Fruit fly (Drosophila melanogaster) whole organism, embryonic: ENCODE results near the gene CG15882.

ENCODE experiments used
- Adf1 ChIP-seq: fragments of 200-800 bp; sonication (Bioruptor generic); IDR thresholded peaks from 2 replicates; pipeline ENCODE4 v1.3.6; 2022; ENCODE audit warnings: missing biosample characterization, missing genetic modification characterization
- Aef1 ChIP-seq: fragments of 200-800 bp; sonication (Bioruptor generic); IDR thresholded peaks from 3 replicates; pipeline ENCODE4 v1.3.6; 2022; ENCODE audit warnings: missing biosample characterization, missing genetic modification characterization
- Atf3 ChIP-seq: fragments of 200-800 bp; sonication (Bioruptor generic); optimal IDR thresholded peaks from 3 replicates; lab custom pipeline; 2016; ENCODE audit warnings: missing biosample characterization, missing genetic modification characterization
- Bteb2 ChIP-seq: fragments of 200-800 bp; sonication (Bioruptor generic); optimal IDR thresholded peaks from 2 replicates; lab custom pipeline; 2016; ENCODE audit warnings: missing biosample characterization, missing genetic modification characterization
- CG10431 ChIP-seq: fragments of 200-800 bp; sonication (Bioruptor generic); optimal IDR thresholded peaks from 3 replicates; lab custom pipeline; 2018; ENCODE audit warnings: missing biosample characterization, mild to moderate bottlenecking, missing genetic modification characterization
- CG11093 ChIP-seq: fragments of 200-800 bp; sonication (Bioruptor generic); IDR thresholded peaks from 3 replicates; pipeline ENCODE4 v1.3.6; 2022; ENCODE audit warnings: missing biosample characterization, missing genetic modification characterization
- CG11504 ChIP-seq: fragments of 200-800 bp; sonication (Bioruptor generic); optimal IDR thresholded peaks from 3 replicates; lab custom pipeline; 2019; ENCODE audit warnings: missing biosample characterization, mild to moderate bottlenecking, missing genetic modification characterization, moderate library complexity
- CG12236 ChIP-seq: fragments of 200-800 bp; sonication (Bioruptor generic); optimal IDR thresholded peaks from 2 replicates; lab custom pipeline; 2016; ENCODE audit warnings: missing biosample characterization, missing genetic modification characterization
- CG12299 ChIP-seq: fragments of 200-800 bp; sonication (Bioruptor generic); optimal IDR thresholded peaks from 2 replicates; lab custom pipeline; 2018; ENCODE audit warnings: missing biosample characterization, mild to moderate bottlenecking, missing genetic modification characterization
- CG12744 ChIP-seq: fragments of 200-800 bp; sonication (Bioruptor generic); optimal IDR thresholded peaks from 2 replicates; lab custom pipeline; 2016; ENCODE audit warnings: missing biosample characterization, missing genetic modification characterization
- CG13894 ChIP-seq: fragments of 200-800 bp; sonication (Bioruptor generic); optimal IDR thresholded peaks from 3 replicates; lab custom pipeline; 2018; ENCODE audit warnings: missing biosample characterization, mild to moderate bottlenecking, missing genetic modification characterization, moderate library complexity
- CG14014 ChIP-seq: fragments of 200-800 bp; sonication (Bioruptor generic); IDR thresholded peaks from 2 replicates; pipeline ENCODE4 v1.3.6; 2022; ENCODE audit warnings: missing biosample characterization, missing genetic modification characterization
- CG15073 ChIP-seq: fragments of 200-800 bp; sonication (Bioruptor generic); optimal IDR thresholded peaks from 2 replicates; lab custom pipeline; 2016; ENCODE audit warnings: missing biosample characterization, missing genetic modification characterization
- CG1603 ChIP-seq: fragments of 200-800 bp; sonication (Bioruptor generic); optimal IDR thresholded peaks from 2 replicates; lab custom pipeline; 2019; ENCODE audit warnings: missing biosample characterization, mild to moderate bottlenecking, missing genetic modification characterization, moderate library complexity
- CG3726 ChIP-seq: fragments of 200-800 bp; sonication (Bioruptor generic); IDR thresholded peaks from 3 replicates; pipeline ENCODE4, ENCODE4 v1.3.6; 2022; ENCODE audit warnings: missing biosample characterization, missing genetic modification characterization
- CG5953 ChIP-seq: fragments of 200-800 bp; sonication (Bioruptor generic); IDR thresholded peaks from 2 replicates; pipeline ENCODE4 v1.3.6; 2022; ENCODE audit warnings: missing biosample characterization, missing genetic modification characterization
- CG6854 ChIP-seq: fragments of 200-800 bp; sonication (Bioruptor generic); optimal IDR thresholded peaks from 3 replicates; lab custom pipeline; 2017; ENCODE audit warnings: missing biosample characterization, mild to moderate bottlenecking, missing genetic modification characterization
- CG7745 ChIP-seq: fragments of 200-800 bp; sonication (Bioruptor generic); optimal IDR thresholded peaks from 2 replicates; lab custom pipeline; 2018; ENCODE audit warnings: missing biosample characterization, mild to moderate bottlenecking, missing genetic modification characterization, moderate library complexity
- CG7786 ChIP-seq: fragments of 200-800 bp; sonication (Bioruptor generic); optimal IDR thresholded peaks from 2 replicates; lab custom pipeline; 2016; ENCODE audit warnings: missing biosample characterization, missing genetic modification characterization
- CoRest ChIP-seq: fragments of 200-800 bp; sonication (Bioruptor generic); optimal IDR thresholded peaks from 3 replicates; lab custom pipeline; 2018; ENCODE audit warnings: missing biosample characterization, mild to moderate bottlenecking, missing genetic modification characterization, moderate library complexity
- HLHmδ ChIP-seq: fragments of 200-800 bp; sonication (Bioruptor generic); optimal IDR thresholded peaks from 2 replicates; lab custom pipeline; 2018; ENCODE audit warnings: missing biosample characterization, mild to moderate bottlenecking, missing genetic modification characterization, moderate library complexity
- Hmr ChIP-seq: fragments of 200-800 bp; sonication (Bioruptor generic); optimal IDR thresholded peaks from 3 replicates; lab custom pipeline; 2017; ENCODE audit warnings: mild to moderate bottlenecking, missing biosample characterization, missing genetic modification reagents, missing genetic modification characterization
- Hsf ChIP-seq: fragments of 200-800 bp; sonication (Bioruptor generic); optimal IDR thresholded peaks from 3 replicates; lab custom pipeline; 2016; ENCODE audit warnings: missing biosample characterization, missing genetic modification characterization
- Nf-YB ChIP-seq: fragments of 200-800 bp; sonication (Bioruptor generic); optimal IDR thresholded peaks from 3 replicates; lab custom pipeline; 2019; ENCODE audit warnings: missing biosample characterization, mild to moderate bottlenecking, missing genetic modification characterization, moderate library complexity
- Oaz ChIP-seq: fragments of 200-800 bp; sonication (Bioruptor generic); IDR thresholded peaks from 2 replicates; pipeline ENCODE4 v1.3.6; 2022; ENCODE audit warnings: missing biosample characterization, missing genetic modification characterization
- Six4 ChIP-seq: fragments of 200-800 bp; sonication (Bioruptor generic); optimal IDR thresholded peaks from 2 replicates; lab custom pipeline; 2016; ENCODE audit warnings: missing biosample characterization, missing genetic modification characterization
- Sox102F ChIP-seq: fragments of 200-800 bp; sonication (Bioruptor generic); optimal IDR thresholded peaks from 2 replicates; lab custom pipeline; 2018; ENCODE audit warnings: missing biosample characterization, mild to moderate bottlenecking, missing genetic modification characterization, moderate library complexity
- Trl ChIP-seq, 3 experiments: fragments of >200 bp in 2 of 3; fragments of 200-800 bp in 1 of 3; sonication (Bioruptor generic) in 1 of 3; optimal IDR thresholded peaks; 2 replicates in 1 of 3; 3 replicates in 2 of 3; lab custom pipeline; 2016 to 2017; ENCODE audit warnings: missing biosample characterization in 1 of 3, missing genetic modification characterization in 1 of 3
- ab ChIP-seq: fragments of 200-800 bp; sonication (Bioruptor generic); optimal IDR thresholded peaks from 2 replicates; lab custom pipeline; 2016; ENCODE audit warnings: missing biosample characterization, missing genetic modification characterization
- ara ChIP-seq: fragments of 200-800 bp; sonication (Bioruptor generic); IDR thresholded peaks from 2 replicates; pipeline ENCODE4 v1.3.6; 2022; ENCODE audit warnings: missing biosample characterization, missing genetic modification characterization
- ash1 ChIP-seq: fragments of 200-800 bp; sonication (Bioruptor generic); optimal IDR thresholded peaks from 2 replicates; lab custom pipeline; 2018; ENCODE audit warnings: missing biosample characterization, mild to moderate bottlenecking, missing genetic modification characterization
- chinmo ChIP-seq: fragments of 200-800 bp; sonication (Bioruptor generic); IDR thresholded peaks from 4 replicates; pipeline ENCODE4 v1.3.6; 2022; ENCODE audit warnings: missing biosample characterization, missing genetic modification characterization; ENCODE audit not compliant: partially characterized antibody
- chm ChIP-seq: fragments of 200-800 bp; sonication (Bioruptor generic); IDR thresholded peaks from 2 replicates; pipeline ENCODE4 v1.3.6; 2022; ENCODE audit warnings: missing biosample characterization, missing genetic modification characterization
- chn ChIP-seq: fragments of 200-800 bp; sonication (Bioruptor generic); optimal IDR thresholded peaks from 2 replicates; lab custom pipeline; 2016; ENCODE audit warnings: missing biosample characterization, missing genetic modification characterization
- croc ChIP-seq: fragments of 200-800 bp; sonication (Bioruptor generic); conservative IDR thresholded peaks from 3 replicates; pipeline ENCODE4 v1.3.6; 2022; ENCODE audit warnings: missing biosample characterization, missing genetic modification characterization
- cwo ChIP-seq: fragments of 200-800 bp; sonication (Bioruptor generic); optimal IDR thresholded peaks from 3 replicates; lab custom pipeline; 2017; ENCODE audit warnings: missing biosample characterization, missing genetic modification characterization, mild to moderate bottlenecking, moderate library complexity, missing genetic modification reagents
- ems ChIP-seq: fragments of 200-800 bp; sonication (Bioruptor generic); optimal IDR thresholded peaks from 3 replicates; lab custom pipeline; 2016; ENCODE audit warnings: missing biosample characterization, missing genetic modification characterization
- grau ChIP-seq: fragments of 200-800 bp; optimal IDR thresholded peaks from 3 replicates; lab custom pipeline; 2019; ENCODE audit warnings: missing biosample characterization, mild to moderate bottlenecking, missing genetic modification characterization, moderate library complexity
- gsb-n ChIP-seq: fragments of 200-800 bp; sonication (Bioruptor generic); optimal IDR thresholded peaks from 3 replicates; lab custom pipeline; 2018; ENCODE audit warnings: missing biosample characterization, mild to moderate bottlenecking, missing genetic modification characterization
- her ChIP-seq: fragments of 200-800 bp; sonication (Bioruptor generic); optimal IDR thresholded peaks from 2 replicates; lab custom pipeline; 2016; ENCODE audit warnings: missing biosample characterization, missing genetic modification characterization
- jigr1 ChIP-seq: fragments of 200-800 bp; sonication (Bioruptor generic); IDR thresholded peaks from 3 replicates; pipeline ENCODE4 v1.3.6; 2022; ENCODE audit warnings: missing biosample characterization, missing genetic modification characterization
- kay ChIP-seq: fragments of 200-800 bp; sonication (Bioruptor generic); optimal IDR thresholded peaks from 2 replicates; lab custom pipeline; 2016; ENCODE audit warnings: missing biosample characterization, missing genetic modification characterization
- lola ChIP-seq, 3 experiments: fragments of >200 bp in 2 of 3; fragments of 200-800 bp in 1 of 3; sonication (Bioruptor generic) in 1 of 3; optimal IDR thresholded peaks; 2 replicates each; lab custom pipeline; 2017 to 2019; ENCODE audit warnings: missing biosample characterization in 3 of 3, missing genetic modification characterization in 3 of 3, mild to moderate bottlenecking in 1 of 3, moderate library complexity in 1 of 3
- luna ChIP-seq: fragments of 200-800 bp; sonication (Bioruptor generic); optimal IDR thresholded peaks from 2 replicates; lab custom pipeline; 2016; ENCODE audit warnings: missing biosample characterization, missing genetic modification characterization
- pita ChIP-seq: fragments of 200-800 bp; sonication (Bioruptor generic); optimal IDR thresholded peaks from 2 replicates; lab custom pipeline; 2017; ENCODE audit warnings: missing biosample characterization, mild to moderate bottlenecking, missing genetic modification characterization
- prd ChIP-seq, 3 experiments: fragments of >200 bp in 2 of 3; fragments of 200-800 bp in 1 of 3; sonication (Bioruptor generic) in 1 of 3; optimal IDR thresholded peaks in 2 of 3; IDR thresholded peaks in 1 of 3; 2 replicates in 2 of 3; 3 replicates in 1 of 3; pipeline versions ENCODE4 v1.3.6 to Lab custom; 2017 to 2022; ENCODE audit warnings: missing biosample characterization in 1 of 3, missing genetic modification characterization in 1 of 3
- shn ChIP-seq: fragments of 200-800 bp; sonication (Bioruptor generic); optimal IDR thresholded peaks from 3 replicates; lab custom pipeline; 2016; ENCODE audit warnings: missing biosample characterization, missing genetic modification characterization
- tgo ChIP-seq: fragments of 200-800 bp; sonication (Bioruptor generic); IDR thresholded peaks from 3 replicates; pipeline ENCODE4 v1.3.6; 2022; ENCODE audit warnings: missing biosample characterization, missing genetic modification characterization
- usp ChIP-seq: fragments of >200 bp; optimal IDR thresholded peaks from 2 replicates; lab custom pipeline; 2017; ENCODE audit warnings: missing biosample characterization, missing genetic modification characterization

The CG15882 gene

DNA sequence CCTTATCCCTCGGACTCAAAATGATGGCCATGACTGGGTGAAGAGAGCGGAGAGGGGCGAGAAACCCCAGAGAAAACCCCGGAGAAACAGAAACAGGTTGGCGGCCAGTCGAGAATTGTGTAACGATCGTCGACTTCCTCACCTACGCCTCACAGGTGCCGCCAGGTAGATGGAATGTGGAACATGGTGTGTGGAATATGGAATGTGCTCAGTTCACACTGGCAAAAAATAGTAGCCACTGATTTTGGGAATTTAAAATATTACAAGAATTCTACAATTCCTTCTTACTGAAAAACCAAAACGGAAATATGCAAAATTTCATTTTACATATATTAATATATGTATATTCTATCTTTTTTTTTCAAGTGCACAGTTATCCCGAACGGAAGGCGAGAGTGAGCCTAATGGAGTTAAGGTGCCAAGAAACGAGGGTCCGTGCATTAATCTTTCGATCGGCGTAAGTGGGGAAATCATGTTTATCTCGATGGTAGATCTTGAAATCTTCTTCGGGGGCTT is 31.8 kb upstream of the CG15882 start (continued):
- peak; percentile 77; the same call in 2 of the 3 replicates for TF ChIP-seq CG3726 (GFP tag; lab: Robert Waterston, UW)
- TF ChIP-seq Oaz (GFP tag; lab: Robert Waterston, UW), result no peak
- peak; percentile 66 for TF ChIP-seq CG10431 (GFP tag; lab: Kevin White, UChicago)
- TF ChIP-seq chinmo (GFP tag; lab: Robert Waterston, UW), result no peak
- TF ChIP-seq pita (GFP tag; lab: Kevin White, UChicago), result no peak
- peak; percentile 30 for TF ChIP-seq CG15073 (GFP tag; lab: Kevin White, UChicago)
- peak; percentile 85 for TF ChIP-seq CoRest (tag; lab: Kevin White, UChicago)
- peak; percentile 46; the same call in 2 of the 3 replicates for TF ChIP-seq Aef1 (GFP tag; lab: Robert Waterston, UW)
- no peak for TF ChIP-seq shn (GFP tag; lab: Kevin White, UChicago)
- TF ChIP-seq ara, result peak; percentile 92
- peak; percentile 56; the same call in 1 of the 2 replicates for TF ChIP-seq CG14014 (GFP tag; lab: Robert Waterston, UW)
- peak; percentile 79 for TF ChIP-seq Six4 (GFP tag; lab: Kevin White, UChicago)
- TF ChIP-seq CG13894 (tag; lab: Kevin White, UChicago), result peak; percentile 40
- TF ChIP-seq Nf-YB (GFP tag; lab: Kevin White, UChicago), result peak; percentile 74
- peak; percentile 89 for TF ChIP-seq CG7745
- TF ChIP-seq CG12299 (tag; lab: Kevin White, UChicago), result peak; percentile 53
- TF ChIP-seq chn, result peak; percentile 69
- TF ChIP-seq CG12744 (GFP tag; lab: Kevin White, UChicago), result no peak
- peak; percentile 54 for TF ChIP-seq Hsf (GFP tag; lab: Kevin White, UChicago)
- no peak for TF ChIP-seq ab (GFP tag; lab: Kevin White, UChicago)
- no peak for TF ChIP-seq Bteb2 (GFP tag; lab: Kevin White, UChicago)
- TF ChIP-seq CG1603 (tag; lab: Kevin White, UChicago), result peak; percentile 50
- TF ChIP-seq CG11093 (GFP tag; lab: Robert Waterston, UW), result peak; percentile 67; the same call in 2 of the 3 replicates
- TF ChIP-seq cwo (GFP tag; lab: Kevin White, UChicago), result peak; percentile 45
- no peak for TF ChIP-seq luna (GFP tag; lab: Kevin White, UChicago)
- TF ChIP-seq CG7786, result peak; percentile 28
- TF ChIP-seq CG5953 (GFP tag; lab: Robert Waterston, UW), result peak; percentile 43; the same call in 1 of the 2 replicates
- TF ChIP-seq jigr1 (GFP tag; lab: Robert Waterston, UW), result no peak
- TF ChIP-seq usp (GFP tag; lab: Kevin White, UChicago), result no peak
- TF ChIP-seq Trl (optimal IDR thresholded peaks at IDR 0.05; lab: Kevin White, UChicago), result peak in 1 of 2 experiments; percentile 20
- peak; percentile 54 for TF ChIP-seq Trl (GFP tag; optimal IDR thresholded peaks at IDR 0.05; lab: Kevin White, UChicago)
- TF ChIP-seq Sox102F (GFP tag; lab: Kevin White, UChicago), result peak; percentile 56
- peak; percentile 79 for TF ChIP-seq CG11504 (tag; lab: Kevin White, UChicago)
- TF ChIP-seq grau (tag; lab: Kevin White, UChicago), result peak; percentile 82
- TF ChIP-seq ash1 (GFP tag; lab: Kevin White, UChicago), result no peak
- peak; percentile 81; the same call in 1 of the 2 replicates for TF ChIP-seq chm (GFP tag; lab: Robert Waterston, UW)
- peak; percentile 84 for TF ChIP-seq croc (GFP tag; lab: Robert Waterston, UW)
- no peak for TF ChIP-seq prd (optimal IDR thresholded peaks at IDR 0.05; lab: Kevin White, UChicago)
- peak; percentile 90 for TF ChIP-seq prd (GFP tag; IDR thresholded peaks at IDR 0.05; lab: Robert Waterston, UW)
- TF ChIP-seq gsb-n (tag; lab: Kevin White, UChicago), result peak; percentile 94
- no peak for TF ChIP-seq Atf3
- TF ChIP-seq CG6854 (GFP tag; lab: Kevin White, UChicago), result peak; percentile 50
- TF ChIP-seq tgo (GFP tag; lab: Robert Waterston, UW), result peak; percentile 75
- TF ChIP-seq CG12236 (GFP tag; lab: Kevin White, UChicago), result no peak
- TF ChIP-seq lola (GFP tag; optimal IDR thresholded peaks at IDR 0.05; lab: Kevin White, UChicago), result peak in 1 of 3 experiments; percentile 96
- TF ChIP-seq Hmr (GFP tag; lab: Kevin White, UChicago), result peak; percentile 68
- no peak for TF ChIP-seq HLHmδ (GFP tag; lab: Kevin White, UChicago)
- TF ChIP-seq Adf1, result peak; percentile 23; the same call in 1 of the 2 replicates
- TF ChIP-seq ems (GFP tag; lab: Kevin White, UChicago), result peak; percentile 17
- TF ChIP-seq her (GFP tag; lab: Kevin White, UChicago), result peak; percentile 3
- peak; percentile 67 for TF ChIP-seq kay (GFP tag; lab: Kevin White, UChicago)
